Worm (Caenorhabditis elegans) whole organism, early embryonic: ENCODE data around the gene gcy-5.

Source experiments
- ama-1 ChIP-seq: fragments of 150-350 bp; optimal IDR thresholded peaks from 2 replicates; lab custom pipeline; 2014
- ceh-13 ChIP-seq: fragments of 200-800 bp; sonication (Bioruptor generic); optimal IDR thresholded peaks from 2 replicates; lab custom pipeline; 2018; ENCODE audit warnings: mild to moderate bottlenecking, missing genetic modification characterization, missing compliant biosample characterization
- ceh-36 ChIP-seq: sonication (generic microtip); optimal IDR thresholded peaks from 2 replicates; lab custom pipeline; 2016; ENCODE audit warnings: missing genetic modification characterization, inconsistent platforms, missing compliant biosample characterization
- ets-7 ChIP-seq: sonication (generic microtip); optimal IDR thresholded peaks from 2 replicates; lab custom pipeline; 2016; ENCODE audit warnings: missing genotype, missing genetic modification characterization, missing compliant biosample characterization
- flt-1 ChIP-seq: fragments of 200-800 bp; sonication (Bioruptor generic); IDR thresholded peaks from 2 replicates; pipeline ENCODE4 v1.3.6; 2022; ENCODE audit warnings: missing genetic modification characterization, missing compliant biosample characterization
- pes-1 ChIP-seq: fragments of 200-800 bp; sonication (Bioruptor generic); IDR thresholded peaks from 2 replicates; pipeline ENCODE4 v1.3.6; 2022; ENCODE audit warnings: missing genetic modification reagents, missing genetic modification characterization, missing compliant biosample characterization
- scrt-1 ChIP-seq: fragments of 200-800 bp; sonication (Bioruptor generic); IDR thresholded peaks from 2 replicates; pipeline ENCODE4 v1.3.6; 2022; ENCODE audit warnings: missing genetic modification characterization, missing compliant biosample characterization
- tbx-37 ChIP-seq: fragments of 200-800 bp; sonication (Bioruptor generic); conservative IDR thresholded peaks from 2 replicates; pipeline ENCODE4 v1.3.6; 2022; ENCODE audit warnings: missing genetic modification reagents, missing genetic modification characterization, missing compliant biosample characterization

DNA sequence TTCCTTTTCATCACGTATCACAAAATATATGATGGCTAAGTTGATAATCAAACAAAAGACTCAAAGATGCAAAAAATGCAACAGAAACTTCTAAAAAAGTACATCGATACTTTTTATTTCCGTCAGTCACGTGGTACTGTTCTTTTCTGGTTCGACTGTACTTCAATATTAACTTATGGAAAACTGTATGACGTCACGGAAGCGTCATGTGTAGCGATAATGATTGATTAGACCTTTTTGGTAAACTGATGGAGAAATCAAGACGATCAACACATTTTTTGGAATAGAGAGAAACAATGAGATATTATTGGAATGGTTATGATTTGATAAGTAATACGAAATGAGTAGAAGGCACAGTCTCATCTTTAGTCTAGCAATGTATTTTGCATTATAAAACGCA lies 21.8 kb downstream of the gcy-5 start:
- TF ChIP-seq ets-7: no peak
- no peak for TF ChIP-seq ama-1
- no peak for TF ChIP-seq ceh-13 (GFP tag; lab: Kevin White, UChicago)
- no peak for TF ChIP-seq tbx-37
- no peak for TF ChIP-seq pes-1 (GFP tag; lab: Robert Waterston, UW)
- TF ChIP-seq scrt-1: no peak
- no peak for TF ChIP-seq flt-1 (GFP tag; lab: Robert Waterston, UW)
- no peak for TF ChIP-seq ceh-36
